Fruit fly (Drosophila melanogaster) whole organism, embryonic: ENCODE data around the gene Tim9b.

Experiments used
- Atf3 ChIP-seq: fragments of 200-800 bp; sonication (Bioruptor generic); optimal IDR thresholded peaks from 3 replicates; lab custom pipeline; 2016; ENCODE audit warnings: missing biosample characterization, missing genetic modification characterization
- BtbVII ChIP-seq: fragments of 200-800 bp; sonication (Bioruptor generic); optimal IDR thresholded peaks from 3 replicates; lab custom pipeline; 2017; ENCODE audit warnings: missing biosample characterization, mild to moderate bottlenecking, missing genetic modification characterization
- CG10147 ChIP-seq: fragments of 200-800 bp; sonication (Bioruptor generic); optimal IDR thresholded peaks from 2 replicates; lab custom pipeline; 2019; ENCODE audit warnings: missing biosample characterization, mild to moderate bottlenecking, missing genetic modification characterization, moderate library complexity
- CG11723 ChIP-seq: fragments of 200-800 bp; sonication (Bioruptor generic); optimal IDR thresholded peaks from 2 replicates; lab custom pipeline; 2017; ENCODE audit warnings: missing biosample characterization, mild to moderate bottlenecking, missing genetic modification characterization
- CG12236 ChIP-seq: fragments of 200-800 bp; sonication (Bioruptor generic); optimal IDR thresholded peaks from 2 replicates; lab custom pipeline; 2016; ENCODE audit warnings: missing biosample characterization, missing genetic modification characterization
- CG12391 ChIP-seq: fragments of 200-800 bp; sonication (Bioruptor generic); optimal IDR thresholded peaks from 3 replicates; lab custom pipeline; 2018; ENCODE audit warnings: missing biosample characterization, mild to moderate bottlenecking, missing genetic modification characterization, moderate library complexity
- CG12659 ChIP-seq: fragments of 200-800 bp; sonication (Bioruptor generic); optimal IDR thresholded peaks from 3 replicates; lab custom pipeline; 2017; ENCODE audit warnings: mild to moderate bottlenecking, missing biosample characterization, missing genetic modification reagents, missing genetic modification characterization
- CG1603 ChIP-seq: fragments of 200-800 bp; sonication (Bioruptor generic); optimal IDR thresholded peaks from 2 replicates; lab custom pipeline; 2019; ENCODE audit warnings: missing biosample characterization, mild to moderate bottlenecking, missing genetic modification characterization, moderate library complexity
- CG16813 ChIP-seq: fragments of 200-800 bp; sonication (Bioruptor generic); IDR thresholded peaks from 3 replicates; pipeline ENCODE4 v1.3.6; 2022; ENCODE audit warnings: missing biosample characterization, missing genetic modification characterization; ENCODE audit not compliant: partially characterized antibody
- CG16863 ChIP-seq: fragments of 200-800 bp; sonication (Bioruptor generic); optimal IDR thresholded peaks from 3 replicates; lab custom pipeline; 2016; ENCODE audit warnings: missing biosample characterization, missing genetic modification characterization
- CG17385 ChIP-seq: fragments of 200-800 bp; sonication (Bioruptor generic); optimal IDR thresholded peaks from 3 replicates; lab custom pipeline; 2018; ENCODE audit warnings: missing biosample characterization, mild to moderate bottlenecking, missing genetic modification characterization
- CG2120 ChIP-seq: fragments of 200-800 bp; sonication (Bioruptor generic); optimal IDR thresholded peaks from 3 replicates; lab custom pipeline; 2016; ENCODE audit warnings: missing biosample characterization, missing genetic modification characterization
- CG2712 ChIP-seq: fragments of 200-800 bp; optimal IDR thresholded peaks from 3 replicates; lab custom pipeline; 2019; ENCODE audit warnings: missing biosample characterization, mild to moderate bottlenecking, missing genetic modification characterization, moderate library complexity
- CG32532 ChIP-seq: fragments of 200-800 bp; sonication (Bioruptor generic); IDR thresholded peaks from 2 replicates; pipeline ENCODE4 v1.3.6; 2022; ENCODE audit warnings: missing biosample characterization, missing genetic modification characterization
- CG4282 ChIP-seq: fragments of 200-800 bp; sonication (Bioruptor generic); optimal IDR thresholded peaks from 2 replicates; lab custom pipeline; 2016; ENCODE audit warnings: missing biosample characterization, missing genetic modification characterization
- CG6272 ChIP-seq: fragments of 200-800 bp; sonication (Bioruptor generic); IDR thresholded peaks from 2 replicates; pipeline ENCODE4 v1.3.6; 2022; ENCODE audit warnings: missing biosample characterization, missing genetic modification characterization
- CG6765 ChIP-seq: fragments of 200-800 bp; sonication (Bioruptor generic); optimal IDR thresholded peaks from 3 replicates; lab custom pipeline; 2017; ENCODE audit warnings: missing biosample characterization, mild to moderate bottlenecking, missing genetic modification characterization
- CG7357 ChIP-seq: fragments of 200-800 bp; sonication (Bioruptor generic); IDR thresholded peaks from 3 replicates; pipeline ENCODE4 v1.3.6; 2022; ENCODE audit warnings: missing biosample characterization, missing genetic modification characterization
- CG7839 ChIP-seq: fragments of 200-800 bp; sonication (Bioruptor generic); optimal IDR thresholded peaks from 3 replicates; lab custom pipeline; 2018; ENCODE audit warnings: missing biosample characterization, mild to moderate bottlenecking, missing genetic modification characterization, moderate library complexity
- CG7963 ChIP-seq: fragments of 200-800 bp; sonication (Bioruptor generic); IDR thresholded peaks from 3 replicates; pipeline ENCODE4 v1.3.6; 2022; ENCODE audit warnings: missing biosample characterization, missing genetic modification characterization; ENCODE audit not compliant: partially characterized antibody
- CG8924 ChIP-seq: fragments of 200-800 bp; optimal IDR thresholded peaks from 3 replicates; lab custom pipeline; 2019; ENCODE audit warnings: missing biosample characterization, mild to moderate bottlenecking, missing genetic modification characterization, moderate library complexity
- CG9437 ChIP-seq: fragments of 200-800 bp; sonication (Bioruptor generic); optimal IDR thresholded peaks from 2 replicates; lab custom pipeline; 2018; ENCODE audit warnings: missing biosample characterization, mild to moderate bottlenecking, missing genetic modification characterization
- Dip3 ChIP-seq: fragments of 200-800 bp; sonication (Bioruptor generic); optimal IDR thresholded peaks from 3 replicates; lab custom pipeline; 2016; ENCODE audit warnings: missing biosample characterization, missing genetic modification characterization
- Drgx ChIP-seq: fragments of 200-800 bp; sonication (Bioruptor generic); IDR thresholded peaks from 2 replicates; pipeline ENCODE4 v1.3.6; 2022; ENCODE audit warnings: missing biosample characterization, missing genetic modification characterization
- E2f2 ChIP-seq: fragments of 200-800 bp; sonication (Bioruptor generic); IDR thresholded peaks from 2 replicates; pipeline ENCODE4 v1.3.6; 2022; ENCODE audit warnings: missing biosample characterization, missing genetic modification characterization
- HLH4C ChIP-seq: fragments of 200-800 bp; sonication (Bioruptor generic); IDR thresholded peaks from 3 replicates; pipeline ENCODE4 v1.3.6; 2022; ENCODE audit warnings: missing biosample characterization, missing genetic modification characterization; ENCODE audit not compliant: partially characterized antibody
- Hr78 ChIP-seq, 2 experiments: fragments of 200-800 bp in 1 of 2; fragments of >200 bp in 1 of 2; sonication (Bioruptor generic) in 1 of 2; optimal IDR thresholded peaks; 2 replicates each; lab custom pipeline; 2017 to 2019; ENCODE audit warnings: missing biosample characterization in 2 of 2, missing genetic modification characterization in 2 of 2, mild to moderate bottlenecking in 1 of 2, moderate library complexity in 1 of 2
- Kr ChIP-seq: fragments of 200-800 bp; sonication (Bioruptor generic); optimal IDR thresholded peaks from 2 replicates; lab custom pipeline; 2017; ENCODE audit warnings: missing biosample characterization, mild to moderate bottlenecking, missing genetic modification characterization
- Lpt ChIP-seq: fragments of >200 bp; optimal IDR thresholded peaks from 2 replicates; lab custom pipeline; 2018; ENCODE audit warnings: missing biosample characterization, missing genetic modification characterization
- Meics ChIP-seq: fragments of 200-800 bp; sonication (Bioruptor generic); optimal IDR thresholded peaks from 2 replicates; lab custom pipeline; 2017; ENCODE audit warnings: missing biosample characterization, mild to moderate bottlenecking, missing genetic modification characterization
- Mrtf ChIP-seq: fragments of 200-800 bp; sonication (Bioruptor generic); IDR thresholded peaks from 3 replicates; pipeline ENCODE4 v1.3.6; 2022; ENCODE audit warnings: missing biosample characterization, missing genetic modification characterization
- Opbp ChIP-seq: fragments of 200-800 bp; sonication (Bioruptor generic); IDR thresholded peaks from 3 replicates; pipeline ENCODE4 v1.3.6; 2022; ENCODE audit warnings: missing biosample characterization, missing genetic modification characterization; ENCODE audit not compliant: partially characterized antibody
- Scr ChIP-seq: fragments of 200-800 bp; sonication (Bioruptor generic); IDR thresholded peaks from 2 replicates; pipeline ENCODE4 v1.3.6; 2022; ENCODE audit warnings: missing biosample characterization, missing genetic modification characterization; ENCODE audit not compliant: partially characterized antibody
- Spps ChIP-seq: fragments of 200-800 bp; sonication (Bioruptor generic); optimal IDR thresholded peaks from 2 replicates; lab custom pipeline; 2018; ENCODE audit warnings: missing biosample characterization, mild to moderate bottlenecking, missing genetic modification characterization
- Stat92E ChIP-seq, 3 experiments: fragments of >200 bp in 2 of 3; fragments of 200-800 bp in 1 of 3; sonication (Bioruptor generic) in 1 of 3; optimal IDR thresholded peaks; 2 replicates each; lab custom pipeline; 2017 to 2019; ENCODE audit warnings: missing biosample characterization in 3 of 3, missing genetic modification characterization in 3 of 3, mild to moderate bottlenecking in 1 of 3, moderate library complexity in 1 of 3
- cato ChIP-seq: fragments of 200-800 bp; sonication (Bioruptor generic); optimal IDR thresholded peaks from 2 replicates; lab custom pipeline; 2016; ENCODE audit warnings: missing biosample characterization, missing genetic modification characterization, borderline replicate concordance
- chinmo ChIP-seq: fragments of 200-800 bp; sonication (Bioruptor generic); IDR thresholded peaks from 4 replicates; pipeline ENCODE4 v1.3.6; 2022; ENCODE audit warnings: missing biosample characterization, missing genetic modification characterization; ENCODE audit not compliant: partially characterized antibody
- dmrt99B ChIP-seq: fragments of 200-800 bp; sonication (Bioruptor generic); optimal IDR thresholded peaks from 2 replicates; lab custom pipeline; 2018; ENCODE audit warnings: missing biosample characterization, mild to moderate bottlenecking, missing genetic modification characterization, moderate library complexity
- dysf ChIP-seq: fragments of 200-800 bp; sonication (Bioruptor generic); IDR thresholded peaks from 3 replicates; pipeline ENCODE4 v1.3.6; 2022; ENCODE audit warnings: missing biosample characterization, missing genetic modification characterization
- gce ChIP-seq: fragments of 200-800 bp; sonication (Bioruptor generic); IDR thresholded peaks from 3 replicates; pipeline ENCODE4 v1.3.6; 2022; ENCODE audit warnings: missing biosample characterization, missing genetic modification characterization
- gem ChIP-seq: fragments of 200-800 bp; sonication (Bioruptor generic); optimal IDR thresholded peaks from 2 replicates; lab custom pipeline; 2019; ENCODE audit warnings: missing biosample characterization, mild to moderate bottlenecking, missing genetic modification characterization, moderate library complexity
- grau ChIP-seq: fragments of 200-800 bp; optimal IDR thresholded peaks from 3 replicates; lab custom pipeline; 2019; ENCODE audit warnings: missing biosample characterization, mild to moderate bottlenecking, missing genetic modification characterization, moderate library complexity
- grn ChIP-seq: fragments of 200-800 bp; sonication (Bioruptor generic); optimal IDR thresholded peaks from 3 replicates; lab custom pipeline; 2017; ENCODE audit warnings: missing biosample characterization, missing genetic modification characterization
- ham ChIP-seq: fragments of 200-800 bp; sonication (Bioruptor generic); IDR thresholded peaks from 2 replicates; pipeline ENCODE4 v1.3.6; 2022; ENCODE audit warnings: missing biosample characterization, missing genetic modification characterization
- kah ChIP-seq: fragments of 200-800 bp; sonication (Bioruptor generic); optimal IDR thresholded peaks from 2 replicates; lab custom pipeline; 2018; ENCODE audit warnings: missing biosample characterization, mild to moderate bottlenecking, missing genetic modification characterization
- p53 ChIP-seq: fragments of 200-800 bp; sonication (Bioruptor generic); optimal IDR thresholded peaks from 2 replicates; lab custom pipeline; 2016; ENCODE audit warnings: missing biosample characterization, missing genetic modification characterization
- sc ChIP-seq, 3 experiments: fragments of >200 bp in 2 of 3; fragments of 200-800 bp in 1 of 3; sonication (Bioruptor generic) in 1 of 3; optimal IDR thresholded peaks; 2 replicates in 2 of 3; 3 replicates in 1 of 3; lab custom pipeline; 2017; ENCODE audit warnings: mild to moderate bottlenecking in 1 of 3, missing biosample characterization in 1 of 3, missing genetic modification characterization in 1 of 3, missing genetic modification reagents in 1 of 3
- unc-4 ChIP-seq: fragments of 200-800 bp; sonication (Bioruptor generic); IDR thresholded peaks from 2 replicates; pipeline ENCODE4 v1.3.6; 2022; ENCODE audit warnings: missing biosample characterization, missing genetic modification characterization; ENCODE audit not compliant: partially characterized antibody
- usp ChIP-seq: fragments of >200 bp; optimal IDR thresholded peaks from 2 replicates; lab custom pipeline; 2017; ENCODE audit warnings: missing biosample characterization, missing genetic modification characterization

Gene Tim9b

DNA sequence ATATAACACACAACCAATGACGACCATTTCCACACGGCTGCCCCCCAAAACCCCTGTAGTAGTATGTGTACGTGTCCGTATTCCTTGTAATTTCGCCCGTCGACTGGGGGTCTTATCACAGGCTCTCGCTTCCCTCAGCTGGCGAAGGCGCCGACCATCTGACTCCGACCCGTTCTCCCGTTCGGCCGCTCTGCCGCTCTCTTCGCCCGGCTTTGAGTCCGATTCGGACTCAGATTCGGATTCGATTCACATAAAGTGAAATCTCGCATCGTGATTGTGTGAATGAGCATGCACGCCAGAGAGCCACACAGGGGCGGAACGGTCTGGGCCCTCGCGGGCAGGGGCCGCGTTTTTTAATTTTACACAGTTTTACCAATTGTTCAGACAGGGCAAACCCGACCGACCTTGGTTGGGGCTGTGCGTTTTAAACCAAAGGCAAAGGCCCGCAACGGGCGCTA, 47.4 kb upstream of the Tim9b start (continued):
- TF ChIP-seq Drgx (GFP tag; lab: Robert Waterston, UW) (peak; percentile 46; the same call in 1 of the 2 replicates), BtbVII (GFP tag; lab: Kevin White, UChicago) (no peak), ham (GFP tag; lab: Robert Waterston, UW) (no peak), Opbp (GFP tag; lab: Robert Waterston, UW) (peak; percentile 81), CG4282 (no peak), cato (GFP tag; lab: Kevin White, UChicago) (no peak), Lpt (GFP tag; lab: Kevin White, UChicago) (no peak), CG7839 (peak; percentile 38), E2f2 (GFP tag; lab: Robert Waterston, UW) (peak; percentile 20; the same call in 1 of the 2 replicates), Kr (GFP tag; lab: Kevin White, UChicago) (no peak), dmrt99B (peak; percentile 9), Mrtf (GFP tag; lab: Robert Waterston, UW) (peak; percentile 47; the same call in 2 of the 3 replicates), CG10147 (GFP tag; lab: Kevin White, UChicago) (peak; percentile 8), Atf3 (GFP tag; lab: Kevin White, UChicago) (no peak), gce (GFP tag; lab: Robert Waterston, UW) (no peak), CG7963 (GFP tag; lab: Robert Waterston, UW) (0 out of 3 replicates have a peak, but pooled peaks have one; percentile 35), CG11723 (no peak), CG7357 (GFP tag; lab: Robert Waterston, UW) (no peak), CG12236 (no peak), Meics (GFP tag; lab: Kevin White, UChicago) (peak; percentile 24), CG16813 (peak; percentile 69), chinmo (GFP tag; lab: Robert Waterston, UW) (peak; percentile 88), CG9437 (no peak), CG32532 (GFP tag; lab: Robert Waterston, UW) (peak; percentile 78), usp (GFP tag; lab: Kevin White, UChicago) (no peak), CG6272 (GFP tag; lab: Robert Waterston, UW) (peak; percentile 71), p53 (GFP tag; lab: Kevin White, UChicago) (no peak), CG12659 (peak; percentile 3), CG6765 (GFP tag; lab: Kevin White, UChicago) (no peak), CG8924 (no peak), gem (tag; lab: Kevin White, UChicago) (peak; percentile 23), Dip3 (GFP tag; lab: Kevin White, UChicago) (peak; percentile 21), Stat92E (GFP tag; optimal IDR thresholded peaks at IDR 0.05; lab: Kevin White, UChicago) (no peak), CG17385 (GFP tag; lab: Kevin White, UChicago) (no peak), Spps (tag; lab: Kevin White, UChicago) (no peak), CG2120 (peak; percentile 61), CG16863 (GFP tag; lab: Kevin White, UChicago) (peak; percentile 20), CG2712 (peak; percentile 12), grau (peak; percentile 35), grn (GFP tag; lab: Kevin White, UChicago) (peak; percentile 41), CG12391 (peak; percentile 13), HLH4C (GFP tag; lab: Robert Waterston, UW) (peak; percentile 57; the same call in 2 of the 3 replicates), unc-4 (GFP tag; lab: Robert Waterston, UW) (no peak), kah (no peak), sc (optimal IDR thresholded peaks at IDR 0.05; lab: Kevin White, UChicago) (no peak), sc (GFP tag; optimal IDR thresholded peaks at IDR 0.05; lab: Kevin White, UChicago) (no peak), Hr78 (GFP tag; optimal IDR thresholded peaks at IDR 0.05; lab: Kevin White, UChicago) (peak in 1 of 2 experiments; percentile 2), Scr (peak; percentile 42; the same call in 1 of the 2 replicates), CG1603 (tag; lab: Kevin White, UChicago) (peak; percentile 15), dysf (GFP tag; lab: Robert Waterston, UW) (peak; percentile 74)
